Worm (Caenorhabditis elegans) whole organism, L2 larva: ENCODE results near the gene dpy-18.

Source experiments
- lin-39 ChIP-seq: fragments of 150-350 bp; optimal IDR thresholded peaks from 2 replicates; lab custom pipeline; 2014; ENCODE audit warnings: missing biosample characterization, missing genetic modification reagents, missing genetic modification characterization
- skn-1 ChIP-seq: sonication (generic microtip); optimal IDR thresholded peaks from 2 replicates; lab custom pipeline; 2017; ENCODE audit warnings: missing biosample characterization, missing genetic modification characterization

- TF ChIP-seq skn-1 (tag; lab: Kevin White, UChicago) (no peak), lin-39 (tag; lab: Kevin White, UChicago) (no peak)
Observed at ce11 chrIII:11360156-11360555, 17.6 kb downstream of the dpy-18 start, which contains the start of gene T28D6.4.
